Worm (Caenorhabditis elegans) whole organism, L3 larva: Measurements from ENCODE around the gene T28C12.15.

Experiments used
- fkh-10 ChIP-seq: sonication (generic microtip); optimal IDR thresholded peaks from 2 replicates; lab custom pipeline; 2017; ENCODE audit warnings: missing biosample characterization, missing genetic modification reagents, missing genetic modification characterization
- nhr-25 ChIP-seq: sonication (generic microtip); optimal IDR thresholded peaks from 2 replicates; lab custom pipeline; 2017; ENCODE audit warnings: missing biosample characterization, missing genetic modification characterization
- nhr-76 ChIP-seq: fragments of 150-350 bp; sonication (generic microtip); optimal IDR thresholded peaks from 5 replicates; lab custom pipeline; 2014; ENCODE audit warnings: missing biosample characterization, missing genetic modification characterization
- skn-1 ChIP-seq: fragments of 150-350 bp; optimal IDR thresholded peaks from 2 replicates; lab custom pipeline; 2014; ENCODE audit warnings: missing biosample characterization, missing genetic modification characterization

DNA sequence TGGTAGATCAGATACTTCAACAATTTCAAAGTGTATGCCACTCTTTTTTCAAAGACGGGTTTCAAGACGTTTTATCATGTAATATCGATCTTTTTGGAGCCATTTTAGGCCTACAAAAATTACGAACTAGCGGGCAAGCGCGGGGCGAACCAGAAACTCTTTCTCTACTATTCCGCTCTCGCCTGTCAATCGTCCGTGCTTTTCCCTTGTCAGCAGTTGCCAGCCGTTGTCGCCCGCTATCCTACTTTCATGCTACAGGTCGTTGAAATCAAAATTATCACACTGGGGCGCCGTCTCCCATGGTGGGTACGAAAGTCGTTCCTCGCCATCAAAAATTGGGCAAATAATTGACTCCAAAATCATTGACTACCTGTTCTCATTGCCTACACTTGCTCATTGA lies 20.5 kb downstream of the T28C12.15 start:
- TF ChIP-seq nhr-76 (tag; lab: Kevin White, UChicago), result no peak
- TF ChIP-seq nhr-25 (tag; lab: Kevin White, UChicago), result no peak
- no peak for TF ChIP-seq fkh-10
- TF ChIP-seq skn-1 (tag; lab: Kevin White, UChicago), result no peak
